Worm (Caenorhabditis elegans): Measurements from ENCODE around the gene Y67D8A.2.

ce11 chrIV:3265657-3266056 lies 43.4 kb downstream of the Y67D8A.2 start, which contains the start of gene T26C12.2:
- no peak for TF ChIP-seq ceh-36 (tag; optimal IDR thresholded peaks at IDR 0.05)
- no peak for TF ChIP-seq hmg-4 (GFP tag; optimal IDR thresholded peaks at IDR 0.05)
- no peak for TF ChIP-seq tbx-37 (GFP tag; conservative IDR thresholded peaks at IDR 0.05)
- no peak for TF ChIP-seq flt-1 (GFP tag; IDR thresholded peaks at IDR 0.05)
- TF ChIP-seq hmbx-1 (tag; optimal IDR thresholded peaks at IDR 0.05): no peak
- no peak for TF ChIP-seq tra-4 (tag; optimal IDR thresholded peaks at IDR 0.05)

All from whole organism, early embryonic.